Fruit fly (Drosophila melanogaster): ENCODE data around the gene Taf7.

DNA sequence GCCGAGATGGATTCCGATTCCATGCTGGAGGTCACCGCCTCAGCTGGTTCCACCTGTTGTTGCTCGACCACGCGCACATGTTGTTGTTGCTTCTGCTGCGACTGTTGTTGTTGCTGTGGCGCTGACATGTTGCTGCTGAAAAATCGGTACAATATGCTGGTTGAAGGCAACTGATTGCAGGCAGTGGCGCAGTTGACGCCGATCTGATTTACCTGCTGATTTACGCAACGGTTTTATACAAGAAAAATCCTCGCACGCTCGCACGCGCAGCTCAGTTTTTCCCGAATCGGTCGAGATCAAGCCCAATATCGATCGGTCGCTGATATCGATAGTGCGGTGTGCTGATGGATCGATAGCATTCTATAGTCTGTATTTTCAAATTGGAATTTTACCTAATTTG lies 4.3 kb downstream of the Taf7 start, which contains the start of gene Prat:
- no peak for TF ChIP-seq phol (tag; optimal IDR thresholded peaks at IDR 0.05)
- TF ChIP-seq Hr3 (GFP tag; optimal IDR thresholded peaks at IDR 0.05): no peak
- TF ChIP-seq Hr78 (GFP tag; optimal IDR thresholded peaks at IDR 0.05): no peak
- TF ChIP-seq CG7556 (GFP tag; optimal IDR thresholded peaks at IDR 0.05): no peak
- TF ChIP-seq sc (optimal IDR thresholded peaks at IDR 0.05): no peak
- TF ChIP-seq sc (GFP tag; optimal IDR thresholded peaks at IDR 0.05): no peak
- no peak for TF ChIP-seq pros (GFP tag; optimal IDR thresholded peaks at IDR 0.05)
- TF ChIP-seq sob (GFP tag; IDR thresholded peaks at IDR 0.05): no peak
- TF ChIP-seq Atf-2 (GFP tag; optimal IDR thresholded peaks at IDR 0.05): no peak
- TF ChIP-seq CG4404 (GFP tag; IDR thresholded peaks at IDR 0.05): no peak
- TF ChIP-seq CG14050 (GFP tag; IDR thresholded peaks at IDR 0.05): no peak
- TF ChIP-seq ken (GFP tag; IDR thresholded peaks at IDR 0.05): no peak
- TF ChIP-seq Chrac-16 (GFP tag; optimal IDR thresholded peaks at IDR 0.05): no peak

All from whole organism, embryonic.